Fruit fly (Drosophila melanogaster) whole organism, embryonic: ENCODE measurements around the gene CG10324.

Experiments
- Abd-B ChIP-seq: fragments of 200-800 bp; sonication (Bioruptor generic); optimal IDR thresholded peaks from 2 replicates; lab custom pipeline; 2018; ENCODE audit warnings: missing biosample characterization, mild to moderate bottlenecking, missing genetic modification characterization, moderate library complexity
- Antp ChIP-seq: fragments of 200-800 bp; sonication (Bioruptor generic); optimal IDR thresholded peaks from 3 replicates; lab custom pipeline; 2016; ENCODE audit warnings: missing biosample characterization, missing genetic modification characterization
- Atf6 ChIP-seq: fragments of 200-800 bp; sonication (Bioruptor generic); IDR thresholded peaks from 2 replicates; pipeline ENCODE4 v1.3.6; 2022; ENCODE audit warnings: missing biosample characterization, missing genetic modification characterization
- Bdp1 ChIP-seq: fragments of 200-800 bp; sonication (Bioruptor generic); optimal IDR thresholded peaks from 3 replicates; lab custom pipeline; 2016; ENCODE audit warnings: missing biosample characterization, missing genetic modification characterization
- CG11504 ChIP-seq: fragments of 200-800 bp; sonication (Bioruptor generic); optimal IDR thresholded peaks from 3 replicates; lab custom pipeline; 2019; ENCODE audit warnings: missing biosample characterization, mild to moderate bottlenecking, missing genetic modification characterization, moderate library complexity
- CG12155 ChIP-seq: fragments of 200-800 bp; sonication (Bioruptor generic); optimal IDR thresholded peaks from 3 replicates; lab custom pipeline; 2016; ENCODE audit warnings: missing biosample characterization, missing genetic modification characterization
- CG14050 ChIP-seq: fragments of 200-800 bp; sonication (Bioruptor generic); IDR thresholded peaks from 3 replicates; pipeline ENCODE4 v1.3.6; 2022; ENCODE audit warnings: missing biosample characterization, missing genetic modification characterization
- CG1529 ChIP-seq: fragments of 200-800 bp; sonication (Bioruptor generic); optimal IDR thresholded peaks from 3 replicates; lab custom pipeline; 2018; ENCODE audit warnings: missing biosample characterization, missing genetic modification characterization
- CG17568 ChIP-seq: fragments of 200-800 bp; sonication (Bioruptor generic); optimal IDR thresholded peaks from 2 replicates; lab custom pipeline; 2018; ENCODE audit warnings: missing biosample characterization, mild to moderate bottlenecking, missing genetic modification characterization, moderate library complexity
- CG17912 ChIP-seq: fragments of 200-800 bp; sonication (Bioruptor generic); optimal IDR thresholded peaks from 2 replicates; lab custom pipeline; 2018; ENCODE audit warnings: missing biosample characterization, mild to moderate bottlenecking, missing genetic modification characterization
- CG2116 ChIP-seq: fragments of 200-800 bp; sonication (Bioruptor generic); optimal IDR thresholded peaks from 3 replicates; lab custom pipeline; 2018; ENCODE audit warnings: missing biosample characterization, mild to moderate bottlenecking, missing genetic modification characterization
- CG2889 ChIP-seq: fragments of 200-800 bp; sonication (Bioruptor generic); IDR thresholded peaks from 3 replicates; pipeline ENCODE4 v1.3.6; 2022; ENCODE audit warnings: missing biosample characterization, missing genetic modification characterization
- CG32772 ChIP-seq: fragments of 200-800 bp; sonication (Bioruptor generic); IDR thresholded peaks from 2 replicates; pipeline ENCODE4 v1.3.6; 2022; ENCODE audit warnings: missing biosample characterization, missing genetic modification characterization
- CG3726 ChIP-seq: fragments of 200-800 bp; sonication (Bioruptor generic); IDR thresholded peaks from 3 replicates; pipeline ENCODE4, ENCODE4 v1.3.6; 2022; ENCODE audit warnings: missing biosample characterization, missing genetic modification characterization
- CG7357 ChIP-seq: fragments of 200-800 bp; sonication (Bioruptor generic); IDR thresholded peaks from 3 replicates; pipeline ENCODE4 v1.3.6; 2022; ENCODE audit warnings: missing biosample characterization, missing genetic modification characterization
- CG7928 ChIP-seq: fragments of 200-800 bp; sonication (Bioruptor generic); optimal IDR thresholded peaks from 2 replicates; lab custom pipeline; 2017; ENCODE audit warnings: missing biosample characterization, mild to moderate bottlenecking, missing genetic modification characterization
- CG9932 ChIP-seq: fragments of 200-800 bp; sonication (Bioruptor generic); IDR thresholded peaks from 2 replicates; pipeline ENCODE4 v1.3.6; 2022; ENCODE audit warnings: missing biosample characterization, missing genetic modification characterization
- Dad ChIP-seq: fragments of 200-800 bp; sonication (Bioruptor generic); optimal IDR thresholded peaks from 3 replicates; lab custom pipeline; 2016; ENCODE audit warnings: missing biosample characterization, missing genetic modification characterization
- Doc3 ChIP-seq: fragments of 200-800 bp; sonication (Bioruptor generic); IDR thresholded peaks from 3 replicates; pipeline ENCODE4 v1.3.6; 2022; ENCODE audit warnings: missing biosample characterization, missing genetic modification characterization; ENCODE audit not compliant: partially characterized antibody
- Hand ChIP-seq: fragments of 200-800 bp; sonication (Bioruptor generic); optimal IDR thresholded peaks from 2 replicates; lab custom pipeline; 2017; ENCODE audit warnings: mild to moderate bottlenecking, missing biosample characterization, missing genetic modification reagents, missing genetic modification characterization
- Hr3 ChIP-seq: fragments of 200-800 bp; sonication (Bioruptor generic); optimal IDR thresholded peaks from 3 replicates; lab custom pipeline; 2016; ENCODE audit warnings: missing biosample characterization, missing genetic modification characterization
- Hr39 ChIP-seq: fragments of >200 bp; optimal IDR thresholded peaks from 2 replicates; lab custom pipeline; 2017
- MBD-R2 ChIP-seq: fragments of 200-800 bp; sonication (Bioruptor generic); IDR thresholded peaks from 2 replicates; pipeline ENCODE4 v1.3.6; 2022; ENCODE audit warnings: missing biosample characterization, missing genetic modification characterization
- Med ChIP-seq: fragments of 200-800 bp; sonication (Bioruptor generic); peaks from one replicate; lab custom pipeline; 2016; ENCODE audit warnings: missing biosample characterization, missing genetic modification characterization, mild to moderate bottlenecking, inconsistent platforms, moderate library complexity
- Mrtf ChIP-seq: fragments of 200-800 bp; sonication (Bioruptor generic); IDR thresholded peaks from 3 replicates; pipeline ENCODE4 v1.3.6; 2022; ENCODE audit warnings: missing biosample characterization, missing genetic modification characterization
- Oli ChIP-seq: fragments of 200-800 bp; sonication (Bioruptor generic); optimal IDR thresholded peaks from 2 replicates; lab custom pipeline; 2018; ENCODE audit warnings: missing biosample characterization, mild to moderate bottlenecking, missing genetic modification characterization, moderate library complexity
- Sox102F ChIP-seq: fragments of 200-800 bp; sonication (Bioruptor generic); optimal IDR thresholded peaks from 2 replicates; lab custom pipeline; 2018; ENCODE audit warnings: missing biosample characterization, mild to moderate bottlenecking, missing genetic modification characterization, moderate library complexity
- Sry-β ChIP-seq: fragments of 200-800 bp; sonication (Bioruptor generic); optimal IDR thresholded peaks from 2 replicates; lab custom pipeline; 2018; ENCODE audit warnings: missing biosample characterization, mild to moderate bottlenecking, missing genetic modification characterization, moderate library complexity
- Trl ChIP-seq, 3 experiments: fragments of >200 bp in 2 of 3; fragments of 200-800 bp in 1 of 3; sonication (Bioruptor generic) in 1 of 3; optimal IDR thresholded peaks; 2 replicates in 1 of 3; 3 replicates in 2 of 3; lab custom pipeline; 2016 to 2017; ENCODE audit warnings: missing biosample characterization in 1 of 3, missing genetic modification characterization in 1 of 3
- YL-1 ChIP-seq: fragments of 200-800 bp; sonication (Bioruptor generic); optimal IDR thresholded peaks from 3 replicates; lab custom pipeline; 2017; ENCODE audit warnings: missing biosample characterization, mild to moderate bottlenecking, missing genetic modification characterization
- btn ChIP-seq: fragments of 200-800 bp; sonication (Bioruptor generic); optimal IDR thresholded peaks from 2 replicates; lab custom pipeline; 2016; ENCODE audit warnings: missing biosample characterization, missing genetic modification characterization
- chn ChIP-seq: fragments of 200-800 bp; sonication (Bioruptor generic); optimal IDR thresholded peaks from 2 replicates; lab custom pipeline; 2016; ENCODE audit warnings: missing biosample characterization, missing genetic modification characterization
- ci ChIP-seq: fragments of 200-800 bp; sonication (Bioruptor generic); IDR thresholded peaks from 3 replicates; pipeline ENCODE4 v1.3.6; 2022; ENCODE audit warnings: missing biosample characterization, missing genetic modification characterization
- corto ChIP-seq: fragments of 200-800 bp; sonication (Bioruptor generic); optimal IDR thresholded peaks from 2 replicates; lab custom pipeline; 2016; ENCODE audit warnings: missing biosample characterization, mild to moderate bottlenecking, missing genetic modification characterization, moderate library complexity
- croc ChIP-seq: fragments of 200-800 bp; sonication (Bioruptor generic); conservative IDR thresholded peaks from 3 replicates; pipeline ENCODE4 v1.3.6; 2022; ENCODE audit warnings: missing biosample characterization, missing genetic modification characterization
- dmrt11E ChIP-seq: fragments of 200-800 bp; sonication (Bioruptor generic); optimal IDR thresholded peaks from 3 replicates; lab custom pipeline; 2018; ENCODE audit warnings: missing biosample characterization, mild to moderate bottlenecking, missing genetic modification characterization, moderate library complexity
- dysf ChIP-seq: fragments of 200-800 bp; sonication (Bioruptor generic); IDR thresholded peaks from 3 replicates; pipeline ENCODE4 v1.3.6; 2022; ENCODE audit warnings: missing biosample characterization, missing genetic modification characterization
- gce ChIP-seq: fragments of 200-800 bp; sonication (Bioruptor generic); IDR thresholded peaks from 3 replicates; pipeline ENCODE4 v1.3.6; 2022; ENCODE audit warnings: missing biosample characterization, missing genetic modification characterization
- gfzf ChIP-seq: fragments of 200-800 bp; sonication (Bioruptor generic); optimal IDR thresholded peaks from 2 replicates; lab custom pipeline; 2016; ENCODE audit warnings: missing biosample characterization, mild to moderate bottlenecking, missing genetic modification characterization, moderate library complexity
- grn ChIP-seq: fragments of 200-800 bp; sonication (Bioruptor generic); optimal IDR thresholded peaks from 3 replicates; lab custom pipeline; 2017; ENCODE audit warnings: missing biosample characterization, missing genetic modification characterization
- ham ChIP-seq: fragments of 200-800 bp; sonication (Bioruptor generic); IDR thresholded peaks from 2 replicates; pipeline ENCODE4 v1.3.6; 2022; ENCODE audit warnings: missing biosample characterization, missing genetic modification characterization
- luna ChIP-seq: fragments of 200-800 bp; sonication (Bioruptor generic); optimal IDR thresholded peaks from 2 replicates; lab custom pipeline; 2016; ENCODE audit warnings: missing biosample characterization, missing genetic modification characterization
- pfk ChIP-seq: fragments of 200-800 bp; sonication (Bioruptor generic); optimal IDR thresholded peaks from 2 replicates; lab custom pipeline; 2018; ENCODE audit warnings: missing biosample characterization, mild to moderate bottlenecking, missing genetic modification characterization, moderate library complexity
- psq ChIP-seq: fragments of 200-800 bp; sonication (Bioruptor generic); optimal IDR thresholded peaks from 2 replicates; lab custom pipeline; 2017; ENCODE audit warnings: missing biosample characterization, missing genetic modification characterization
- salm ChIP-seq: fragments of 200-800 bp; sonication (Bioruptor generic); optimal IDR thresholded peaks from 2 replicates; lab custom pipeline; 2018; ENCODE audit warnings: missing biosample characterization, mild to moderate bottlenecking, missing genetic modification characterization
- seq ChIP-seq: fragments of 200-800 bp; sonication (Bioruptor generic); IDR thresholded peaks from 2 replicates; pipeline ENCODE4 v1.3.6; 2022; ENCODE audit warnings: missing biosample characterization, missing genetic modification characterization
- sna ChIP-seq: fragments of 200-800 bp; sonication (Bioruptor generic); IDR thresholded peaks from 2 replicates; pipeline ENCODE4 v1.3.6; 2022; ENCODE audit warnings: missing biosample characterization, missing genetic modification characterization; ENCODE audit not compliant: partially characterized antibody
- toy ChIP-seq: fragments of 200-800 bp; sonication (Bioruptor generic); IDR thresholded peaks from 2 replicates; pipeline ENCODE4 v1.3.6; 2022; ENCODE audit warnings: missing biosample characterization, missing genetic modification characterization
- usp ChIP-seq: fragments of >200 bp; optimal IDR thresholded peaks from 2 replicates; lab custom pipeline; 2017; ENCODE audit warnings: missing biosample characterization, missing genetic modification characterization

Gene CG10324

DNA sequence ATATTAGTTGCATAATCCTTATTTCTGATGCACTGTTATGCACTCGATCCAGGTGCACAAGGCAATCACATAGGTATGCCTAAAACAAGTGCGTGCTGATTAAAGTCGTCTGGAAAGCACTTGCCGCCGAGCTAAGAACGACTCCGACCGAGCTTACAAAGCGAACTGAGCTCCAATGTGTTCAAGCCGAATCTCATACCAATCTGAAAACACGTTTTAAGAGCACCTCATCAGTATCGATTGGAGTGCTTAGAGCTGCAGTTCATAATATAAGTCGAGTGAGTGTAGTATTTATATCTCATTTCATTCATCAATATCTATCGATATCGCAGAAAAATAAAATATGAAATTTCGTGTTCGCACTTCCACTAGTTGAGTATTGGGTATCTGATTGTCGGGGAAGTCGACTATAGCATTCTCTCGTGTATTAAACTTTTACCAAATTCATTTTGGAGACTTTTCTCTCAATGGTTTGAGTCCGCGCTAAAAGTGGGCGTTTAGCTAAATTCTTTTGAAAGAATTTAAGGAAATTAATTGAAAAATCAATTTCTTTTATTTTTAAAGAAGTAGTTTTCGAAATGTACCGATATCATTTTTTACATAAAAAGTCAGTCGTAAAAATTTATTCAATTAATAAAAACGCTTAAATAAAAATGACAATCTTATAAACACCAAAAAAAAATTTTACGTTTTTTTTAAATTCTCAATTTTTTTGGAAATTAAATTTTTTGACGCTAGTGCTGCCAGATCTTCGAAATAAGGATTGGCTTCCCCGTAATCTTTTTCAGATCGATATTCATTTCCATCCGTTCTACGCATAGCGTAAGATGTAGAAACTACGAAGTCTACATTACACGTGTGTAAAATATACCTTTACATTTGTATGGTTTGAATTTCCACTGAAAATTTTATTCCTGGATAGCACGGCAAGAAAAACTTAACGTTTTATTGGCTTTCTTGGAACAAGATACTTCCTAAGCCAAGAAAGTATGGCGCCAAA lies 9.0 kb upstream of the CG10324 start, which contains the start of gene modSP (continued):
- TF ChIP-seq CG17912 (GFP tag; lab: Kevin White, UChicago) (no peak), CG11504 (peak; percentile 35), CG3726 (GFP tag; lab: Robert Waterston, UW) (no peak), Doc3 (GFP tag; lab: Robert Waterston, UW) (peak; percentile 49; the same call in 2 of the 3 replicates), luna (GFP tag; lab: Kevin White, UChicago) (no peak), Sry-β (GFP tag; lab: Kevin White, UChicago) (no peak), CG2889 (GFP tag; lab: Robert Waterston, UW) (no peak), CG14050 (GFP tag; lab: Robert Waterston, UW) (no peak; the same call in 2 of the 3 replicates), dysf (GFP tag; lab: Robert Waterston, UW) (peak; percentile 34; the same call in 1 of the 3 replicates), Sox102F (peak; percentile 35), CG1529 (GFP tag; lab: Kevin White, UChicago) (no peak), MBD-R2 (GFP tag; lab: Robert Waterston, UW) (0 out of 2 replicates have a peak, but pooled peaks have one; percentile 23), CG17568 (GFP tag; lab: Kevin White, UChicago) (no peak), Med (GFP tag; lab: Kevin White, UChicago) (peak; percentile 75), usp (GFP tag; lab: Kevin White, UChicago) (no peak), corto (no peak), CG7928 (GFP tag; lab: Kevin White, UChicago) (no peak), seq (GFP tag; lab: Robert Waterston, UW) (no peak), Oli (tag; lab: Kevin White, UChicago) (peak; percentile 14), Trl (optimal IDR thresholded peaks at IDR 0.05; lab: Kevin White, UChicago) (no peak), Trl (GFP tag; optimal IDR thresholded peaks at IDR 0.05; lab: Kevin White, UChicago) (peak; percentile 33), CG32772 (GFP tag; lab: Robert Waterston, UW) (no peak), ci (GFP tag; lab: Robert Waterston, UW) (0 out of 3 replicates have a peak, but pooled peaks have one; percentile 54), grn (GFP tag; lab: Kevin White, UChicago) (peak; percentile 69), Mrtf (GFP tag; lab: Robert Waterston, UW) (peak; percentile 37; the same call in 1 of the 3 replicates), Abd-B (GFP tag; lab: Kevin White, UChicago) (peak; percentile 7), CG7357 (GFP tag; lab: Robert Waterston, UW) (peak; percentile 18; the same call in 1 of the 3 replicates), toy (GFP tag; lab: Robert Waterston, UW) (no peak), ham (GFP tag; lab: Robert Waterston, UW) (no peak), Hand (GFP tag; lab: Kevin White, UChicago) (no peak), Hr3 (GFP tag; lab: Kevin White, UChicago) (peak; percentile 38), psq (GFP tag; lab: Kevin White, UChicago) (no peak), gfzf (GFP tag; lab: Kevin White, UChicago) (peak; percentile 41), CG9932 (GFP tag; lab: Robert Waterston, UW) (peak; percentile 57), pfk (GFP tag; lab: Kevin White, UChicago) (no peak), Antp (GFP tag; lab: Kevin White, UChicago) (peak; percentile 48), CG12155 (GFP tag; lab: Kevin White, UChicago) (no peak), gce (GFP tag; lab: Robert Waterston, UW) (no peak), salm (tag; lab: Kevin White, UChicago) (no peak), Hr39 (lab: Kevin White, UChicago) (no peak), croc (no peak), Dad (GFP tag; lab: Kevin White, UChicago) (no peak), dmrt11E (no peak), sna (peak; percentile 63; the same call in 1 of the 2 replicates), CG2116 (GFP tag; lab: Kevin White, UChicago) (peak; percentile 42), Bdp1 (GFP tag; lab: Kevin White, UChicago) (no peak), chn (GFP tag; lab: Kevin White, UChicago) (peak; percentile 1), Atf6 (GFP tag; lab: Robert Waterston, UW) (peak; percentile 15), btn (GFP tag; lab: Kevin White, UChicago) (no peak), YL-1 (no peak)
